Worm (Caenorhabditis elegans) whole organism, young adult: Measurements from ENCODE around the gene Y39A3CL.3.

Source experiments
- B0019.2 ChIP-seq: fragments of 200-800 bp; sonication (Bioruptor generic); conservative IDR thresholded peaks from 2 replicates; pipeline ENCODE4 v1.3.6; 2022; ENCODE audit warnings: missing genetic modification reagents, missing genetic modification characterization, missing compliant biosample characterization
- B0261.1 ChIP-seq: sonication (generic microtip); optimal IDR thresholded peaks from 2 replicates; lab custom pipeline; 2016; ENCODE audit warnings: mild to moderate bottlenecking, missing genetic modification characterization, moderate library complexity, missing compliant biosample characterization
- B0336.3 ChIP-seq: fragments of 200-800 bp; sonication (Bioruptor generic); IDR thresholded peaks from 2 replicates; pipeline ENCODE4 v1.3.6; 2022; ENCODE audit warnings: missing genetic modification characterization, missing compliant biosample characterization
- F22D6.2 ChIP-seq: sonication (generic microtip); optimal IDR thresholded peaks from 2 replicates; lab custom pipeline; 2016; ENCODE audit warnings: mild to moderate bottlenecking, missing genetic modification characterization, missing compliant biosample characterization
- F23B12.7 ChIP-seq: sonication (generic microtip); optimal IDR thresholded peaks from 2 replicates; lab custom pipeline; 2017; ENCODE audit warnings: missing genetic modification characterization, mild to moderate bottlenecking, missing compliant biosample characterization, antibody characterized with exemption, moderate library complexity; ENCODE audit not compliant: insufficient read depth
- F55B11.4 ChIP-seq: sonication (generic microtip); optimal IDR thresholded peaks from 2 replicates; lab custom pipeline; 2016; ENCODE audit warnings: missing compliant biosample characterization, missing genetic modification characterization, borderline replicate concordance; ENCODE audit not compliant: insufficient read depth
- F57A8.1 ChIP-seq: fragments of 200-800 bp; sonication (Bioruptor generic); optimal IDR thresholded peaks from 2 replicates; lab custom pipeline; 2018; ENCODE audit warnings: mild to moderate bottlenecking, missing genetic modification characterization, moderate library complexity, missing compliant biosample characterization
- F57C9.4 ChIP-seq: sonication (generic microtip); optimal IDR thresholded peaks from 2 replicates; lab custom pipeline; 2017; ENCODE audit warnings: mild to moderate bottlenecking, missing genetic modification characterization, missing compliant biosample characterization
- K11D2.4 ChIP-seq: fragments of 200-800 bp; sonication (Bioruptor generic); IDR thresholded peaks from 2 replicates; pipeline ENCODE4 v1.3.6; 2022; ENCODE audit warnings: missing genetic modification reagents, missing genetic modification characterization, missing compliant biosample characterization
- Y95B8A.8 ChIP-seq: fragments of 200-800 bp; sonication (Bioruptor generic); IDR thresholded peaks from 2 replicates; pipeline ENCODE4 v1.3.6; 2022; ENCODE audit warnings: missing genetic modification reagents, missing genetic modification characterization, missing compliant biosample characterization
- ZK185.1 ChIP-seq: sonication (generic microtip); optimal IDR thresholded peaks from 2 replicates; lab custom pipeline; 2016; ENCODE audit warnings: mild to moderate bottlenecking, missing genetic modification characterization, missing compliant biosample characterization; ENCODE audit not compliant: poor library complexity, severe bottlenecking
- ama-1 ChIP-seq, 3 experiments: fragments of 150-350 bp in 1 of 3; sonication (generic microtip) in 2 of 3; optimal IDR thresholded peaks; 2 replicates each; lab custom pipeline; 2014 to 2018; ENCODE audit warnings: missing biosample characterization in 2 of 3, missing genetic modification characterization in 2 of 3, missing genetic modification reagents in 2 of 3
- athp-1 ChIP-seq: sonication (generic microtip); optimal IDR thresholded peaks from 2 replicates; lab custom pipeline; 2017; ENCODE audit warnings: mild to moderate bottlenecking, missing genetic modification characterization, missing compliant biosample characterization
- attf-3 ChIP-seq: fragments of 200-800 bp; sonication (Bioruptor generic); conservative IDR thresholded peaks from 2 replicates; pipeline ENCODE4 v1.3.6; 2022; ENCODE audit warnings: missing genetic modification reagents, missing genetic modification characterization, missing compliant biosample characterization
- ccch-3 ChIP-seq: fragments of 200-800 bp; sonication (Bioruptor generic); optimal IDR thresholded peaks from 2 replicates; lab custom pipeline; 2018; ENCODE audit warnings: mild to moderate bottlenecking, missing genetic modification characterization, missing compliant biosample characterization
- cebp-1 ChIP-seq, 2 experiments: fragments of 200-800 bp in 1 of 2; sonication (Bioruptor generic) in 1 of 2; sonication (generic microtip) in 1 of 2; IDR thresholded peaks in 1 of 2; optimal IDR thresholded peaks in 1 of 2; 2 replicates each; pipeline versions ENCODE4 v1.3.6 to Lab custom; 2017 to 2022; ENCODE audit warnings: missing compliant biosample characterization in 2 of 2, missing genetic modification characterization in 2 of 2, mild to moderate bottlenecking in 1 of 2, missing genetic modification reagents in 1 of 2, moderate library complexity in 1 of 2
- ceh-79 ChIP-seq: sonication (generic microtip); optimal IDR thresholded peaks from 2 replicates; lab custom pipeline; 2017; ENCODE audit warnings: mild to moderate bottlenecking, missing genetic modification characterization, missing compliant biosample characterization
- die-1 ChIP-seq: sonication (generic microtip); optimal IDR thresholded peaks from 2 replicates; lab custom pipeline; 2016; ENCODE audit warnings: missing genotype, mild to moderate bottlenecking, missing genetic modification characterization, missing compliant biosample characterization
- dox-1 ChIP-seq: fragments of 200-800 bp; sonication (Bioruptor generic); IDR thresholded peaks from 2 replicates; pipeline ENCODE4 v1.3.6; 2022; ENCODE audit warnings: missing genetic modification reagents, missing genetic modification characterization, missing compliant biosample characterization
- dpl-1 ChIP-seq: fragments of 150-350 bp; optimal IDR thresholded peaks from 2 replicates; lab custom pipeline; 2014; ENCODE audit warnings: missing biosample characterization, missing genetic modification reagents, missing genetic modification characterization
- efl-1 ChIP-seq: fragments of 150-350 bp; optimal IDR thresholded peaks from 2 replicates; lab custom pipeline; 2014; ENCODE audit warnings: missing biosample characterization, missing genetic modification reagents, missing genetic modification characterization
- ekl-4 ChIP-seq: fragments of 200-800 bp; sonication (Bioruptor generic); IDR thresholded peaks from 2 replicates; pipeline ENCODE4 v1.3.6; 2022; ENCODE audit warnings: missing genetic modification reagents, missing genetic modification characterization, missing compliant biosample characterization
- him-1 ChIP-seq: sonication (generic microtip); optimal IDR thresholded peaks from 2 replicates; lab custom pipeline; 2016; ENCODE audit warnings: missing genotype, missing genetic modification reagents, missing genetic modification characterization, missing compliant biosample characterization
- hmg-1.2 ChIP-seq: fragments of 200-800 bp; sonication (Bioruptor generic); IDR thresholded peaks from 2 replicates; pipeline ENCODE4 v1.3.6; 2022; ENCODE audit warnings: missing genetic modification reagents, missing genetic modification characterization, missing compliant biosample characterization
- hmg-20 ChIP-seq: fragments of 200-800 bp; sonication (Bioruptor generic); IDR thresholded peaks from 2 replicates; pipeline ENCODE4 v1.3.6; 2022; ENCODE audit warnings: missing genetic modification reagents, missing genetic modification characterization, missing compliant biosample characterization
- hrde-1 ChIP-seq: sonication (generic microtip); optimal IDR thresholded peaks from 2 replicates; lab custom pipeline; 2016; ENCODE audit warnings: missing genetic modification characterization, mild to moderate bottlenecking, missing compliant biosample characterization, moderate library complexity, missing genotype, missing genetic modification reagents, borderline replicate concordance
- hsf-1 ChIP-seq: fragments of 200-800 bp; sonication (Bioruptor generic); IDR thresholded peaks from 2 replicates; pipeline ENCODE4 v1.3.6; 2022; ENCODE audit warnings: missing genetic modification reagents, missing genetic modification characterization, missing compliant biosample characterization
- lin-26 ChIP-seq: fragments of 200-800 bp; sonication (Bioruptor generic); IDR thresholded peaks from 2 replicates; pipeline ENCODE4 v1.3.6; 2022; ENCODE audit warnings: missing genetic modification reagents, missing genetic modification characterization, missing compliant biosample characterization
- lin-35 ChIP-seq, 3 experiments: fragments of 150-350 bp in 2 of 3; sonication (generic microtip) in 1 of 3; optimal IDR thresholded peaks; 2 replicates each; lab custom pipeline; 2014 to 2018; ENCODE audit warnings: missing biosample characterization in 3 of 3, missing genetic modification characterization in 3 of 3, missing genetic modification reagents in 3 of 3
- lin-54 ChIP-seq: fragments of 200-800 bp; sonication (Bioruptor generic); optimal IDR thresholded peaks from 2 replicates; lab custom pipeline; 2018; ENCODE audit warnings: mild to moderate bottlenecking, missing genetic modification characterization, missing compliant biosample characterization
- madf-10 ChIP-seq: sonication (generic microtip); optimal IDR thresholded peaks from 2 replicates; lab custom pipeline; 2016; ENCODE audit warnings: mild to moderate bottlenecking, missing genetic modification characterization, missing compliant biosample characterization
- madf-6 ChIP-seq: fragments of 200-800 bp; sonication (Bioruptor generic); IDR thresholded peaks from 2 replicates; pipeline ENCODE4 v1.3.6; 2022; ENCODE audit warnings: missing genetic modification reagents, missing genetic modification characterization, missing compliant biosample characterization
- mes-4 ChIP-seq: sonication (generic microtip); optimal IDR thresholded peaks from 2 replicates; lab custom pipeline; 2016; ENCODE audit warnings: missing genotype, missing genetic modification characterization, missing compliant biosample characterization
- nhr-179 ChIP-seq: sonication (generic microtip); optimal IDR thresholded peaks from 2 replicates; lab custom pipeline; 2016; ENCODE audit warnings: mild to moderate bottlenecking, missing genetic modification characterization, missing compliant biosample characterization
- nhr-90 ChIP-seq: sonication (generic microtip); optimal IDR thresholded peaks from 2 replicates; lab custom pipeline; 2016; ENCODE audit warnings: missing genotype, mild to moderate bottlenecking, missing genetic modification characterization, missing compliant biosample characterization
- rpc-1 ChIP-seq, 2 experiments: fragments of 150-350 bp in 1 of 2; sonication (generic microtip) in 1 of 2; optimal IDR thresholded peaks; 2 replicates each; lab custom pipeline; 2014 to 2018; ENCODE audit warnings: missing biosample characterization in 1 of 2, missing genetic modification characterization in 1 of 2, missing genetic modification reagents in 1 of 2, missing genotype in 1 of 2
- sdz-38 ChIP-seq: sonication (generic microtip); optimal IDR thresholded peaks from 2 replicates; lab custom pipeline; 2016; ENCODE audit warnings: missing genotype, missing genetic modification characterization, missing compliant biosample characterization
- snpc-3.4 ChIP-seq: sonication (generic microtip); optimal IDR thresholded peaks from 2 replicates; lab custom pipeline; 2017; ENCODE audit warnings: missing genetic modification characterization, mild to moderate bottlenecking, missing compliant biosample characterization, antibody characterized with exemption, moderate library complexity, missing genotype, missing genetic modification reagents
- snpc-4 ChIP-seq, 5 experiments: fragments of 150-350 bp in 1 of 5; sonication (generic microtip) in 4 of 5; optimal IDR thresholded peaks; 2 replicates each; lab custom pipeline; 2014 to 2018; ENCODE audit warnings: missing genetic modification characterization in 5 of 5, missing biosample characterization in 3 of 5, antibody characterized with exemption in 2 of 5, mild to moderate bottlenecking in 2 of 5, missing compliant biosample characterization in 2 of 5, missing genotype in 2 of 5, moderate library complexity in 2 of 5, missing genetic modification reagents in 1 of 5
- tbx-9 ChIP-seq: sonication (generic microtip); optimal IDR thresholded peaks from 2 replicates; lab custom pipeline; 2016; ENCODE audit warnings: borderline replicate concordance, missing genetic modification characterization, inconsistent platforms, missing compliant biosample characterization
- unc-62 ChIP-seq: fragments of 150-350 bp; optimal IDR thresholded peaks from 2 replicates; lab custom pipeline; 2014; ENCODE audit warnings: missing biosample characterization, missing genetic modification reagents, missing genetic modification characterization
- ztf-18 ChIP-seq: sonication (generic microtip); optimal IDR thresholded peaks from 2 replicates; lab custom pipeline; 2016; ENCODE audit warnings: missing genotype, mild to moderate bottlenecking, missing genetic modification characterization, missing compliant biosample characterization
- ztf-26 ChIP-seq: sonication (generic microtip); optimal IDR thresholded peaks from 2 replicates; lab custom pipeline; 2017; ENCODE audit warnings: missing genetic modification characterization, missing compliant biosample characterization

Gene Y39A3CL.3

ce11 chrIII:1743081-1743480 lies 34.5 kb upstream of the Y39A3CL.3 start (continued):
- TF ChIP-seq F57C9.4 (tag; lab: Kevin White, UChicago) (no peak), attf-3 (no peak), ekl-4 (GFP tag; lab: Robert Waterston, UW) (no peak), mes-4 (tag; lab: Kevin White, UChicago) (no peak), nhr-179 (no peak), hsf-1 (0 out of 2 replicates have a peak, but pooled peaks have one; percentile 13), dpl-1 (no peak), hmg-20 (GFP tag; lab: Robert Waterston, UW) (no peak), efl-1 (GFP tag; lab: Kevin White, UChicago) (no peak), nhr-90 (tag; lab: Kevin White, UChicago) (peak; percentile 48), sdz-38 (tag; lab: Kevin White, UChicago) (no peak), B0019.2 (GFP tag; lab: Robert Waterston, UW) (no peak), ccch-3 (GFP tag; lab: Kevin White, UChicago) (no peak), B0336.3 (no peak), cebp-1 (GFP tag; IDR thresholded peaks at IDR 0.05; lab: Robert Waterston, UW) (no peak), cebp-1 (tag; optimal IDR thresholded peaks at IDR 0.05; lab: Kevin White, UChicago) (peak; percentile 25)
- TF ChIP-seq, all 124 proteins: peak for 26

- no peak for TF ChIP-seq ceh-79 (tag; lab: Kevin White, UChicago)
- no peak for TF ChIP-seq hmg-1.2 (GFP tag; lab: Robert Waterston, UW)
- TF ChIP-seq dox-1 (GFP tag; lab: Robert Waterston, UW), result no peak
- TF ChIP-seq B0261.1 (tag; lab: Kevin White, UChicago), result peak; percentile 6
These were observed 34.0 kb upstream of the Y39A3CL.3 start for ce11 chrIII:1743488-1744020.

ce11 chrIII:1744486-1744885 lies 33.1 kb upstream of the Y39A3CL.3 start:
- no peak for TF ChIP-seq madf-10 (tag; lab: Kevin White, UChicago)
- no peak for TF ChIP-seq sdz-38 (tag; lab: Kevin White, UChicago)
- TF ChIP-seq lin-54 (GFP tag; lab: Kevin White, UChicago), result peak; percentile 28
- peak; percentile 52 for TF ChIP-seq ztf-18 (tag; lab: Kevin White, UChicago)
- TF ChIP-seq rpc-1 (optimal IDR thresholded peaks at IDR 0.05; lab: Kevin White, UChicago), result peak; percentile 72
- peak; percentile 90 for TF ChIP-seq rpc-1 (tag; optimal IDR thresholded peaks at IDR 0.05; lab: Kevin White, UChicago)
- no peak for TF ChIP-seq ama-1 (optimal IDR thresholded peaks at IDR 0.05; lab: Kevin White, UChicago)
- TF ChIP-seq ama-1 (GFP tag; optimal IDR thresholded peaks at IDR 0.05; lab: Kevin White, UChicago), result no peak
- TF ChIP-seq die-1, result peak; percentile 72
- peak; percentile 71 for TF ChIP-seq B0261.1 (tag; lab: Kevin White, UChicago)
- no peak for TF ChIP-seq ztf-26 (tag; lab: Kevin White, UChicago)
- TF ChIP-seq ZK185.1, result no peak
- TF ChIP-seq hrde-1 (tag; lab: Kevin White, UChicago), result no peak
- peak; percentile 31 for TF ChIP-seq him-1 (tag; lab: Kevin White, UChicago)
- no peak for TF ChIP-seq F22D6.2 (tag; lab: Kevin White, UChicago)
- TF ChIP-seq athp-1 (tag; lab: Kevin White, UChicago), result peak; percentile 20
- TF ChIP-seq nhr-90 (tag; lab: Kevin White, UChicago), result peak; percentile 66
- TF ChIP-seq K11D2.4 (GFP tag; lab: Robert Waterston, UW), result no peak
- TF ChIP-seq snpc-3.4, result peak; percentile 29
- TF ChIP-seq tbx-9 (tag; lab: Kevin White, UChicago), result no peak
- TF ChIP-seq lin-26 (GFP tag; lab: Robert Waterston, UW), result peak; percentile 78
- TF ChIP-seq unc-62 (GFP tag; lab: Kevin White, UChicago), result no peak
- 0 out of 2 replicates have a peak, but pooled peaks have one; percentile 17 for TF ChIP-seq Y95B8A.8 (GFP tag; lab: Robert Waterston, UW)
- no peak for TF ChIP-seq madf-6 (GFP tag; lab: Robert Waterston, UW)
- TF ChIP-seq lin-35 (GFP tag; optimal IDR thresholded peaks at IDR 0.05; lab: Kevin White, UChicago), result no peak
- TF ChIP-seq snpc-4 (GFP tag; optimal IDR thresholded peaks at IDR 0.05; lab: Kevin White, UChicago), result no peak
- TF ChIP-seq snpc-4 (tag; optimal IDR thresholded peaks at IDR 0.05; lab: Kevin White, UChicago), result no peak
- no peak for TF ChIP-seq F55B11.4 (tag; lab: Kevin White, UChicago)
- TF ChIP-seq F57A8.1, result no peak
- TF ChIP-seq F23B12.7, result no peak
- no peak for TF ChIP-seq nhr-179
